Fruit fly (Drosophila melanogaster): Measurements from ENCODE around the gene CG13064.
A peak's percentile ranks its signal among the peaks of the same experiment; 100 is the strongest.

Gene CG13064

DNA sequence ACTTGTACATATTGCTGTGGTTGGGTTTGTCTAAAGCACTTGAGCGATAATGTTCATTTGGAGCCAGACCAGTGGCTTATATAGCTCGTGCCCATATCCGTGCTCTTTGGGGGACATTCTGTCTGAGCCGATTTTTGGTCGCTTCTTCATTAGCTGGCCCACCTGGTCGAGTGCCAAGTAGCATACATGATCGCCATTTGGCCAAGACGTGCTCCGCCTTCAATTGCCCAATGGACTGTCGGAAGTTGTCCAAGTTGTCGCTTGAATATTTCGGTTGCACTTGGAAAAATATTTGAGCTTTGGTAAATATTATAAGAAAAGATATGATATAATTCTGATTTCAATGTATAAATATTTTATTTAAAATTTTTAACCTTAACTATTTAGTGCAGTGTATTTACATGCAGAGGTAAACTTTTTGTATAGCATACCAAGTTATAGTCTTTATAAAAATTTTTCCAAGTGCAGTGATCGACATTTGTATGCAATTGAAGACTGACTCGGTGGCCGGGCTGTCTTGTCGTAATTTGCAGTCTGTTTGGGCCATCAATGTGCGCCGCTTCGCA lies 5.2 kb downstream of the CG13064 start, which contains the start of gene CG13047:
TSS of gene CG13047 (minus strand) at position 51 of the 566 bp plus-strand sequence.
- TF ChIP-seq Mio (GFP tag; optimal IDR thresholded peaks at IDR 0.05) (no peak), N (GFP tag; optimal IDR thresholded peaks at IDR 0.05) (no peak), brk (GFP tag; optimal IDR thresholded peaks at IDR 0.05) (no peak), Vsx2 (GFP tag; optimal IDR thresholded peaks at IDR 0.05; ENCODE audit: partially characterized antibody) (no peak), sage (GFP tag; optimal IDR thresholded peaks at IDR 0.05) (no peak), dsf (GFP tag; optimal IDR thresholded peaks at IDR 0.05; ENCODE audit: borderline replicate concordance) (no peak), ey (GFP tag; optimal IDR thresholded peaks at IDR 0.05) (no peak), Hnf4 (GFP tag; optimal IDR thresholded peaks at IDR 0.05) (no peak)

DNA sequence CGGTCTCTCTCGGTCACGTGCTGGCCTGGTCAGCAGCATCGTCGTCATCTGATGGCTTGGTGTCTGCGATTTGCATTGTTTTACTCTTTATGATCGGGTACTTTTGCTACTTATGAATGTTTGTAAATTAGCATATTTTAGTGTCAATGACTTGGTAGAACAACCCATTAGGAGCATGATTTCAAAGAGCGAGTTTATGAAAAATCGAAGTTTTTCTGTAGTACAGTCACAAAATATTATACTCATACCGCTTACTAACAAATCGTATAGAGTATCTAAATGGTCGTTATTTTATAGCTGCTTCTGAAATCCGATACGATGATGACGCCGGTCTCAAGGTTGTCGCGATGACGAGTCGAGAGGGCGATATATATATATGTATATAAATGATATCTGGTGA lies 6.1 kb downstream of the CG13064 start:
- TF ChIP-seq fru (GFP tag; optimal IDR thresholded peaks at IDR 0.05) (peak; percentile 50), woc (GFP tag; optimal IDR thresholded peaks at IDR 0.05) (peak; percentile 43), HLH106 (tag; optimal IDR thresholded peaks at IDR 0.05) (peak; percentile 42), tai (GFP tag; optimal IDR thresholded peaks at IDR 0.05) (no peak), Dfd (GFP tag; optimal IDR thresholded peaks at IDR 0.05) (no peak), Hnf4 (GFP tag; optimal IDR thresholded peaks at IDR 0.05) (peak; percentile 13), ey (GFP tag; optimal IDR thresholded peaks at IDR 0.05) (peak; percentile 32), h (GFP tag; optimal IDR thresholded peaks at IDR 0.05) (peak; percentile 53), foxo (GFP tag; optimal IDR thresholded peaks at IDR 0.05) (peak in 1 of 2 experiments; percentile 36), OdsH (GFP tag; optimal IDR thresholded peaks at IDR 0.05) (peak; percentile 34), brk (GFP tag; optimal IDR thresholded peaks at IDR 0.05) (no peak), rgr (GFP tag; optimal IDR thresholded peaks at IDR 0.05) (peak; percentile 51), br (GFP tag; optimal IDR thresholded peaks at IDR 0.05) (peak; percentile 53)

DNA sequence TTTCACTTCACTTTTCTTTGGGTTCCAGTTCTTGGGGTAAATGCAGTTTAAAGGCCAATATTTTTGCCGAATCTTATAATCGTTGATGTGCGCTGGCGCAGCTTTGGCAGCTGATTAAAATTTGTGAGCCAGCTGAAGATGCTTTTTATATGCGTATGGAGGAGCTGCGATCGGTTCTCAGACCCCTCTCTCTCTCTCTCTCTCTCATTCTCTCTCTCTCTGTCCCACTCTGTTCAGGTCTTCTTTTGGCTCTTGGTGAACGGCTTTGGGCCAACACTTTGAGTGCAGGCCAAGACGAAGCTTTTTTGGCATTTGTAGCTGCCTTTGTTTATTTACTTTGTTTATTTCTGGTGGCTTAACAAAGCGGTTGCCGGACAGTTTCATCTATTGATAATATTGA lies 8.1 kb downstream of the CG13064 start, which contains the start of gene CG13046:
TSS of gene CG13046 (minus strand) at position 101 of the 400 bp plus-strand sequence.
- TF ChIP-seq Dif (GFP tag; optimal IDR thresholded peaks at IDR 0.05; ENCODE audit: partially characterized antibody) (no peak), foxo (GFP tag; optimal IDR thresholded peaks at IDR 0.05) (no peak), Dfd (GFP tag; optimal IDR thresholded peaks at IDR 0.05) (no peak), psq (GFP tag; optimal IDR thresholded peaks at IDR 0.05) (no peak), sage (GFP tag; optimal IDR thresholded peaks at IDR 0.05) (no peak), Abd-B (GFP tag; optimal IDR thresholded peaks at IDR 0.05) (no peak), fru (GFP tag; optimal IDR thresholded peaks at IDR 0.05) (no peak), CrebA (GFP tag; optimal IDR thresholded peaks at IDR 0.05; ENCODE audit: borderline replicate concordance) (no peak), Myc (optimal IDR thresholded peaks at IDR 0.05) (no peak), sv (GFP tag; optimal IDR thresholded peaks at IDR 0.05) (no peak), brk (GFP tag; optimal IDR thresholded peaks at IDR 0.05) (no peak), jim (GFP tag; optimal IDR thresholded peaks at IDR 0.05) (no peak), Hr78 (GFP tag; optimal IDR thresholded peaks at IDR 0.05) (no peak), dl (GFP tag; optimal IDR thresholded peaks at IDR 0.05; ENCODE audit: insufficient read depth in 1 of 2, partially characterized antibody in 2 of 2) (no peak), GATAd (GFP tag; optimal IDR thresholded peaks at IDR 0.05) (no peak), ey (GFP tag; optimal IDR thresholded peaks at IDR 0.05) (no peak), Vsx2 (GFP tag; optimal IDR thresholded peaks at IDR 0.05; ENCODE audit: partially characterized antibody) (no peak)

DNA sequence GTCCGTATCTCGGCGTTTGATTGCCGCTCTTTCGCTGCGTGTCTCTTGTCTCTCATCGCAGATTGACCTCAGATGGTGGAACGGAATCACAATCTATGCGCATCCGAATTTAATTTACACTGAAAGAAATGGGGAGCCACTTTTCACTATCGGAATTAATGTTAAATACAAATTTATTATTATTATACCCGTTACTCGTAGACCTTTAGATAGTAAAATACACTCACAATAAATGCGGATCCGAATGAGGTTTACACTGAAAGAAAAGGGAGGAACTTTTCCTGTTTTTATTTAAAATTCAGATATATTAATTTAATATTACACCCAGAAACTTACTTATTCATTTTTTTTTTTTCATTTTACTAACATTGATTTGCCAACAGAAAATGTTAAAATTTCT lies 8.9 kb downstream of the CG13064 start:
- TF ChIP-seq foxo (GFP tag; optimal IDR thresholded peaks at IDR 0.05) (peak in 1 of 2 experiments; percentile 9), psq (GFP tag; optimal IDR thresholded peaks at IDR 0.05) (no peak)

DNA sequence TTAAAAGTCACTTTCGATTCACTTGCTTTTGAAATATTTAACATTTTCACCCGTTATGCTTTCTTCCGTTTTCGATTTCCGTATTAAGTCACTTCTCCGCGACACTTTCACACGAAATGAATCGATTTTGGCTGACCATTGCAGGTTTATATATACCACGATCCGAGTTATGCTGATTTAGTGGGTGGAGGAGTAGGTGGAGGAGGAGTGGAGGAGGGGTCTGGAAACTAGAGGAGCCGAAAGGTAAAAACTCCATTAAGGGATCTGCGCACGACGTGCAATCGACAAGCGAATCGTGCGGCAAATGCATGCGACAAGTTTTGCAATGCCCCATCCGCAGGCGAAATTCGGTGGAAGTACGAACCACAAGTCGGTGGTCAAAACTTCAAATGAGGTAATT lies 10.6 kb downstream of the CG13064 start, which contains the start of gene CG13045:
TSS of gene CG13045 (minus strand) at position 101 of the 400 bp plus-strand sequence.
- TF ChIP-seq fru (GFP tag; optimal IDR thresholded peaks at IDR 0.05) (no peak), dl (GFP tag; optimal IDR thresholded peaks at IDR 0.05; ENCODE audit: insufficient read depth in 1 of 2, partially characterized antibody in 2 of 2) (no peak), Hr78 (GFP tag; optimal IDR thresholded peaks at IDR 0.05) (no peak), lola (GFP tag; optimal IDR thresholded peaks at IDR 0.05) (no peak), dmrt93B (GFP tag; optimal IDR thresholded peaks at IDR 0.05) (no peak), pan (optimal IDR thresholded peaks at IDR 0.05) (no peak), Dif (GFP tag; optimal IDR thresholded peaks at IDR 0.05; ENCODE audit: partially characterized antibody) (no peak), Sp1 (GFP tag; optimal IDR thresholded peaks at IDR 0.05) (no peak)

Measured in whole organism, wandering third instar larva.